Fruit fly (Drosophila melanogaster) whole organism, adult: ENCODE measurements around the gene wus.

Experiments
- CG11617 ChIP-seq: fragments of 200-800 bp; sonication (Bioruptor generic); optimal IDR thresholded peaks from 2 replicates; lab custom pipeline; 2017; ENCODE audit warnings: mild to moderate bottlenecking, missing biosample characterization, missing genetic modification reagents, missing genetic modification characterization
- CG12768 ChIP-seq: fragments of 200-800 bp; sonication (Bioruptor generic); optimal IDR thresholded peaks from 2 replicates; lab custom pipeline; 2017; ENCODE audit warnings: missing biosample characterization, missing genetic modification characterization, mild to moderate bottlenecking, moderate library complexity, missing genetic modification reagents
- CG14711 ChIP-seq: fragments of 200-800 bp; sonication (Bioruptor generic); optimal IDR thresholded peaks from 2 replicates; lab custom pipeline; 2018; ENCODE audit warnings: missing biosample characterization, mild to moderate bottlenecking, missing genetic modification characterization, moderate library complexity
- CG1620 ChIP-seq: fragments of 200-800 bp; sonication (Bioruptor generic); optimal IDR thresholded peaks from 2 replicates; lab custom pipeline; 2016; ENCODE audit warnings: missing biosample characterization, missing genetic modification characterization
- CG33017 ChIP-seq: fragments of 200-800 bp; sonication (Bioruptor generic); optimal IDR thresholded peaks from 2 replicates; lab custom pipeline; 2018; ENCODE audit warnings: missing biosample characterization, mild to moderate bottlenecking, missing genetic modification characterization, moderate library complexity
- CG5204 ChIP-seq: fragments of 200-800 bp; sonication (Bioruptor generic); optimal IDR thresholded peaks from 2 replicates; lab custom pipeline; 2016; ENCODE audit warnings: missing biosample characterization, missing genetic modification characterization
- CG7045 ChIP-seq: fragments of 200-800 bp; sonication (Bioruptor generic); optimal IDR thresholded peaks from 2 replicates; lab custom pipeline; 2017; ENCODE audit warnings: missing biosample characterization, mild to moderate bottlenecking, missing genetic modification characterization
- CG7101 ChIP-seq: fragments of 200-800 bp; sonication (Bioruptor generic); optimal IDR thresholded peaks from 2 replicates; lab custom pipeline; 2018; ENCODE audit warnings: missing biosample characterization, mild to moderate bottlenecking, missing genetic modification characterization, moderate library complexity
- Clk ChIP-seq: fragments of 200-800 bp; sonication (Bioruptor generic); optimal IDR thresholded peaks from 2 replicates; lab custom pipeline; 2017; ENCODE audit warnings: missing biosample characterization, missing genetic modification characterization
- Crg-1 ChIP-seq: fragments of 200-800 bp; sonication (Bioruptor generic); optimal IDR thresholded peaks from 2 replicates; lab custom pipeline; 2016; ENCODE audit warnings: missing biosample characterization, missing genetic modification characterization
- Hr96 ChIP-seq: fragments of 200-800 bp; sonication (Bioruptor generic); optimal IDR thresholded peaks from 2 replicates; lab custom pipeline; 2016; ENCODE audit warnings: missing biosample characterization, missing genetic modification characterization
- Mnt ChIP-seq: fragments of 200-800 bp; sonication (Bioruptor generic); optimal IDR thresholded peaks from 2 replicates; lab custom pipeline; 2016; ENCODE audit warnings: missing biosample characterization, mild to moderate bottlenecking, missing genetic modification characterization
- bab1 ChIP-seq: fragments of 200-800 bp; sonication (Bioruptor generic); optimal IDR thresholded peaks from 3 replicates; lab custom pipeline; 2019; ENCODE audit warnings: missing biosample characterization, mild to moderate bottlenecking, missing genetic modification characterization, moderate library complexity
- cic ChIP-seq: fragments of 200-800 bp; sonication (Bioruptor generic); optimal IDR thresholded peaks from 2 replicates; lab custom pipeline; 2017; ENCODE audit warnings: missing biosample characterization, mild to moderate bottlenecking, missing genetic modification characterization, moderate library complexity
- cnc ChIP-seq, 2 experiments: fragments of >200 bp; optimal IDR thresholded peaks; 2 replicates each; lab custom pipeline; 2017
- kay ChIP-seq: fragments of 200-800 bp; sonication (Bioruptor generic); peaks from one replicate; lab custom pipeline; 2016; ENCODE audit warnings: missing biosample characterization, missing genetic modification characterization, borderline replicate concordance
- ovo ChIP-seq: fragments of 200-800 bp; sonication (Bioruptor generic); optimal IDR thresholded peaks from 2 replicates; lab custom pipeline; 2016; ENCODE audit warnings: missing biosample characterization, missing genetic modification characterization
- pad ChIP-seq: fragments of 200-800 bp; sonication (Bioruptor generic); optimal IDR thresholded peaks from 3 replicates; lab custom pipeline; 2017; ENCODE audit warnings: missing biosample characterization, missing genetic modification characterization, mild to moderate bottlenecking, moderate library complexity, missing genetic modification reagents
- tj ChIP-seq: fragments of 200-800 bp; sonication (Bioruptor generic); optimal IDR thresholded peaks from 3 replicates; lab custom pipeline; 2017; ENCODE audit warnings: missing biosample characterization, mild to moderate bottlenecking, missing genetic modification characterization, moderate library complexity
- toe ChIP-seq: fragments of 200-800 bp; sonication (Bioruptor generic); optimal IDR thresholded peaks from 2 replicates; lab custom pipeline; 2016; ENCODE audit warnings: missing biosample characterization, missing genetic modification characterization

Gene wus

DNA sequence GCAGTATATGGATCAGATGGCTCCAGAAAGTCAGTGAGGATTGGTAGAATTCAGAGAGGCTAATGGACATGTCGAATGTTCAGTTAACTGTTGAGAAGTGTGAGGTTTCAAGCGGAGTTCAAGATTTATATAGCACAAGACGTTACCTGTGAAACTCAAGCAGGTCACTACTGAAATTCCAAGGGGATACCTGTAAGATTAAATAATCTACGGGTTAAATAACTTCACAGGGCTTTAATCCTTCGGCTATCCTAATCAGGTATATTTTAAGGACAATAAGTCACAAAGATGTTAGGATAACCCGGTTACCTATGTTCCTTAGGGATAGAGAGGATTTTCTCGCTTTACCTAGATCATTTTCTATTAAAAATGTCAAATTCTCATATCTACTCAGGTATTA is 7.7 kb upstream of the wus start, which contains the start of gene CG13000:
CG13000 (minus strand) TSS at position 101 of the 400 bp plus-strand sequence.
- TF ChIP-seq CG5204 (GFP tag; lab: Kevin White, UChicago) (no peak), Crg-1 (GFP tag; lab: Kevin White, UChicago) (no peak), CG7101 (tag; lab: Kevin White, UChicago) (no peak), kay (GFP tag; lab: Kevin White, UChicago) (no peak), bab1 (GFP tag; lab: Kevin White, UChicago) (no peak), cic (GFP tag; lab: Kevin White, UChicago) (no peak), CG12768 (GFP tag; lab: Kevin White, UChicago) (no peak), CG11617 (GFP tag; lab: Kevin White, UChicago) (no peak), pad (no peak)

dm6 chrX:16946604-16947003 is 5.9 kb upstream of the wus start:
- TF ChIP-seq cnc (optimal IDR thresholded peaks at IDR 0.05; lab: Kevin White, UChicago) (no peak), Crg-1 (GFP tag; lab: Kevin White, UChicago) (no peak), Clk (GFP tag; lab: Kevin White, UChicago) (no peak), kay (GFP tag; lab: Kevin White, UChicago) (peak; percentile 88), Mnt (GFP tag; lab: Kevin White, UChicago) (peak; percentile 32), tj (GFP tag; lab: Kevin White, UChicago) (peak; percentile 18), CG7045 (GFP tag; lab: Kevin White, UChicago) (no peak), bab1 (GFP tag; lab: Kevin White, UChicago) (no peak), Hr96 (GFP tag; lab: Kevin White, UChicago) (no peak), pad (no peak), cic (GFP tag; lab: Kevin White, UChicago) (peak; percentile 92), CG11617 (GFP tag; lab: Kevin White, UChicago) (no peak), ovo (GFP tag; lab: Kevin White, UChicago) (no peak)

- TF ChIP-seq Clk (GFP tag; lab: Kevin White, UChicago) = no peak
- peak; percentile 34 for TF ChIP-seq pad
- TF ChIP-seq CG7101 (tag; lab: Kevin White, UChicago) = peak; percentile 80
- no peak for TF ChIP-seq ovo (GFP tag; lab: Kevin White, UChicago)
- TF ChIP-seq CG14711 (tag; lab: Kevin White, UChicago) = peak; percentile 74
- TF ChIP-seq cic (GFP tag; lab: Kevin White, UChicago) = no peak
- TF ChIP-seq Hr96 (GFP tag; lab: Kevin White, UChicago) = no peak
- peak; percentile 3 for TF ChIP-seq CG33017
- peak; percentile 6 for TF ChIP-seq Mnt (GFP tag; lab: Kevin White, UChicago)
- TF ChIP-seq tj (GFP tag; lab: Kevin White, UChicago) = peak; percentile 97
- TF ChIP-seq Crg-1 (GFP tag; lab: Kevin White, UChicago) = no peak
- no peak for TF ChIP-seq CG12768 (GFP tag; lab: Kevin White, UChicago)
- TF ChIP-seq CG7045 (GFP tag; lab: Kevin White, UChicago) = no peak
- TF ChIP-seq CG11617 (GFP tag; lab: Kevin White, UChicago) = peak; percentile 10
- peak; percentile 83 for TF ChIP-seq bab1 (GFP tag; lab: Kevin White, UChicago)
- no peak for TF ChIP-seq toe
Measured at dm6 chrX:16945414-16945813, 4.7 kb upstream of the wus start.

dm6 chrX:16944049-16944532 is 3.4 kb upstream of the wus start:
- TF ChIP-seq CG7101 (tag; lab: Kevin White, UChicago) (peak; percentile 68), CG14711 (tag; lab: Kevin White, UChicago) (peak; percentile 77), cic (GFP tag; lab: Kevin White, UChicago) (peak; percentile 34), cnc (optimal IDR thresholded peaks at IDR 0.05; lab: Kevin White, UChicago) (no peak), pad (peak; percentile 20), CG12768 (GFP tag; lab: Kevin White, UChicago) (no peak), bab1 (GFP tag; lab: Kevin White, UChicago) (peak; percentile 30), CG1620 (GFP tag; lab: Kevin White, UChicago) (no peak), CG11617 (GFP tag; lab: Kevin White, UChicago) (peak; percentile 10), kay (GFP tag; lab: Kevin White, UChicago) (no peak), tj (GFP tag; lab: Kevin White, UChicago) (no peak), CG5204 (GFP tag; lab: Kevin White, UChicago) (no peak), Mnt (GFP tag; lab: Kevin White, UChicago) (no peak), CG33017 (peak; percentile 75)

- TF ChIP-seq toe (no peak), tj (GFP tag; lab: Kevin White, UChicago) (peak; percentile 56)
Measured at dm6 chrX:16943515-16943850, 2.8 kb upstream of the wus start.

DNA sequence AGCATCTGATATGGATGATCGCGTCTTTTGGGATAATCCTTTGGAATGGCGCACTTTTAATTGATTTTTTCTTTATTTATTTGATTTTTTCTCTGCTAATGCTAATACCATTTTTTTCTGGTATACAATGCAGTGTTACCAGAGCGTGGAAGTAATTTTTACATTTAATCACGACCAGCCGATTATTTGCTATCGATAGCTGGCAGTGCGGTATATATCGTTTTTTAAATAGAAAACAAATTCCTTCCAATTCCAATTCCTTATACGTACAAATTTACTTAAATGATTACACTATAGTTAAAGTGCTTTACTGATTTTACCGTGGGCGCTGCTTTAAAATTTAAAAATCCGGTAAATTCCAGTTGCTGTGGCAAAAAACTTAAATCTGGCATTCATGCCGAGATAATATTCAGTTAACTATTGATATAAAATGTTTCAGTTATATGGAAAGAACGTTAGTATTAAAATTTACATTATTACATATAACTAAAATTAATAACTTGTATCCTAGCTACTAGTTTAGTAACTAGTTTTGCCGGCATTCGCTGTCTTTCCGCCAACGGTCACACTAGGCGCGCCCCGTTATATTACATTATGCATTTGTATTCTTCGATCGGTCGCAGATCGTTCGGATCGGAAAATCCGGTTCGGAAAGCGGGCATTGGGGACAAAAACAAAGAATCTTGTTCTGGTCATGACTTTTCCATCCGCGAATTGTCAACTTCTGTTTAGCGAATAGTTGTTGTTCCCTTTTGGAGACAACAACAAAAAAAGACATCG is 2.3 kb upstream of the wus start, which contains the start of the genes CG13001 and RhoGAP15B:
CG13001 (minus strand) TSS at position 137 of the 780 bp plus-strand sequence.
RhoGAP15B (plus strand) TSS at position 556 of the 780 bp plus-strand sequence.
- TF ChIP-seq Mnt (GFP tag; lab: Kevin White, UChicago) (peak; percentile 39), Clk (GFP tag; lab: Kevin White, UChicago) (no peak), CG33017 (no peak), pad (no peak), Hr96 (GFP tag; lab: Kevin White, UChicago) (no peak), kay (GFP tag; lab: Kevin White, UChicago) (peak; percentile 86), ovo (GFP tag; lab: Kevin White, UChicago) (peak; percentile 92), CG14711 (tag; lab: Kevin White, UChicago) (no peak), cnc (optimal IDR thresholded peaks at IDR 0.05; lab: Kevin White, UChicago) (no peak), bab1 (GFP tag; lab: Kevin White, UChicago) (peak; percentile 54), Crg-1 (GFP tag; lab: Kevin White, UChicago) (peak; percentile 2), cic (GFP tag; lab: Kevin White, UChicago) (no peak), CG12768 (GFP tag; lab: Kevin White, UChicago) (no peak), tj (GFP tag; lab: Kevin White, UChicago) (no peak), CG7045 (GFP tag; lab: Kevin White, UChicago) (no peak), CG1620 (GFP tag; lab: Kevin White, UChicago) (no peak), CG7101 (tag; lab: Kevin White, UChicago) (no peak), toe (no peak), CG11617 (GFP tag; lab: Kevin White, UChicago) (peak; percentile 5), CG5204 (GFP tag; lab: Kevin White, UChicago) (no peak)
